Worm (Caenorhabditis elegans) whole organism, L2 larva: ENCODE measurements around the gene C34D4.4.

ENCODE experiments used
- C34F6.9 ChIP-seq: fragments of 150-350 bp; optimal IDR thresholded peaks from 2 replicates; lab custom pipeline; 2014; ENCODE audit warnings: missing biosample characterization, missing genetic modification characterization
- F13H6.1 ChIP-seq: sonication (generic microtip); optimal IDR thresholded peaks from 2 replicates; lab custom pipeline; 2016; ENCODE audit warnings: missing genetic modification characterization, missing compliant biosample characterization
- R02D3.7 ChIP-seq: fragments of 150-350 bp; optimal IDR thresholded peaks from 2 replicates; lab custom pipeline; 2014; ENCODE audit warnings: missing biosample characterization, missing genetic modification characterization
- Y55F3AM.14 ChIP-seq: fragments of 200-800 bp; sonication (Bioruptor generic); optimal IDR thresholded peaks from 2 replicates; lab custom pipeline; 2018; ENCODE audit warnings: mild to moderate bottlenecking, missing genetic modification characterization, missing compliant biosample characterization
- ZK546.5 ChIP-seq: sonication (generic microtip); optimal IDR thresholded peaks from 2 replicates; lab custom pipeline; 2017; ENCODE audit warnings: missing biosample characterization, missing genetic modification characterization
- alr-1 ChIP-seq: fragments of 150-350 bp; optimal IDR thresholded peaks from 2 replicates; lab custom pipeline; 2014; ENCODE audit warnings: missing biosample characterization, missing genetic modification characterization
- aly-2 ChIP-seq: fragments of 150-350 bp; optimal IDR thresholded peaks from 2 replicates; lab custom pipeline; 2014; ENCODE audit warnings: missing biosample characterization, missing genetic modification characterization
- ama-1 ChIP-seq: fragments of 150-350 bp; optimal IDR thresholded peaks from 2 replicates; lab custom pipeline; 2018; ENCODE audit warnings: inconsistent platforms
- blmp-1 ChIP-seq: sonication (generic microtip); optimal IDR thresholded peaks from 2 replicates; lab custom pipeline; 2017; ENCODE audit warnings: missing genetic modification characterization, mild to moderate bottlenecking, missing compliant biosample characterization, antibody characterized with exemption, moderate library complexity; ENCODE audit not compliant: insufficient read depth
- ceh-16 ChIP-seq: fragments of 150-350 bp; optimal IDR thresholded peaks from 2 replicates; lab custom pipeline; 2014; ENCODE audit warnings: missing biosample characterization, missing genetic modification characterization
- ceh-82 ChIP-seq: fragments of 150-350 bp; optimal IDR thresholded peaks from 2 replicates; lab custom pipeline; 2014; ENCODE audit warnings: missing biosample characterization, missing genetic modification characterization
- crh-2 ChIP-seq: sonication (generic microtip); optimal IDR thresholded peaks from 2 replicates; lab custom pipeline; 2017; ENCODE audit warnings: missing biosample characterization, missing genetic modification characterization
- dmd-4 ChIP-seq: sonication (generic microtip); optimal IDR thresholded peaks from 2 replicates; lab custom pipeline; 2017; ENCODE audit warnings: missing biosample characterization, missing genetic modification characterization
- egl-27 ChIP-seq: sonication (generic microtip); optimal IDR thresholded peaks from 3 replicates; lab custom pipeline; 2017; ENCODE audit warnings: missing biosample characterization, missing genetic modification reagents, missing genetic modification characterization
- elt-1 ChIP-seq: fragments of 150-350 bp; optimal IDR thresholded peaks from 2 replicates; lab custom pipeline; 2014; ENCODE audit warnings: missing biosample characterization, missing genetic modification characterization
- elt-3 ChIP-seq: sonication (generic microtip); optimal IDR thresholded peaks from 2 replicates; lab custom pipeline; 2017; ENCODE audit warnings: missing biosample characterization, missing genetic modification characterization
- fos-1 ChIP-seq: fragments of 150-350 bp; optimal IDR thresholded peaks from 2 replicates; lab custom pipeline; 2014; ENCODE audit warnings: missing biosample characterization, missing genetic modification characterization
- gmeb-1 ChIP-seq: fragments of 150-350 bp; optimal IDR thresholded peaks from 2 replicates; lab custom pipeline; 2014; ENCODE audit warnings: missing biosample characterization, missing genetic modification characterization
- lin-11 ChIP-seq: fragments of 150-350 bp; sonication (generic microtip); optimal IDR thresholded peaks from 2 replicates; lab custom pipeline; 2014; ENCODE audit warnings: missing biosample characterization, missing genetic modification characterization, inconsistent platforms, mixed read lengths
- lin-39 ChIP-seq: fragments of 150-350 bp; optimal IDR thresholded peaks from 2 replicates; lab custom pipeline; 2014; ENCODE audit warnings: missing biosample characterization, missing genetic modification reagents, missing genetic modification characterization
- mab-5 ChIP-seq: fragments of 150-350 bp; optimal IDR thresholded peaks from 2 replicates; lab custom pipeline; 2014; ENCODE audit warnings: missing biosample characterization, missing genetic modification characterization
- mbf-1 ChIP-seq: sonication (generic microtip); optimal IDR thresholded peaks from 2 replicates; lab custom pipeline; 2017; ENCODE audit warnings: missing biosample characterization, missing genetic modification characterization
- mdl-1 ChIP-seq, 2 experiments: fragments of 150-350 bp in 1 of 2; sonication (generic microtip) in 1 of 2; optimal IDR thresholded peaks; 2 replicates each; lab custom pipeline; 2017; ENCODE audit warnings: missing biosample characterization in 2 of 2, missing genetic modification characterization in 2 of 2
- nhr-11 ChIP-seq: fragments of 150-350 bp; optimal IDR thresholded peaks from 2 replicates; lab custom pipeline; 2014; ENCODE audit warnings: missing biosample characterization, missing genetic modification characterization
- nhr-12 ChIP-seq: fragments of 150-350 bp; optimal IDR thresholded peaks from 2 replicates; lab custom pipeline; 2014; ENCODE audit warnings: missing biosample characterization, missing genetic modification characterization
- nhr-129 ChIP-seq: fragments of 150-350 bp; optimal IDR thresholded peaks from 2 replicates; lab custom pipeline; 2014; ENCODE audit warnings: missing biosample characterization, missing genetic modification characterization
- nhr-21 ChIP-seq: fragments of 150-350 bp; optimal IDR thresholded peaks from 2 replicates; lab custom pipeline; 2014; ENCODE audit warnings: missing biosample characterization, missing genetic modification characterization
- nhr-237 ChIP-seq: fragments of 150-350 bp; optimal IDR thresholded peaks from 2 replicates; lab custom pipeline; 2014; ENCODE audit warnings: missing biosample characterization, missing genetic modification characterization
- nhr-25 ChIP-seq: fragments of 150-350 bp; sonication (generic microtip); optimal IDR thresholded peaks from 3 replicates; lab custom pipeline; 2014; ENCODE audit warnings: missing biosample characterization, missing genetic modification characterization
- nhr-77 ChIP-seq: fragments of 150-350 bp; optimal IDR thresholded peaks from 2 replicates; lab custom pipeline; 2014; ENCODE audit warnings: missing biosample characterization, missing genetic modification characterization
- peb-1 ChIP-seq: fragments of 150-350 bp; optimal IDR thresholded peaks from 2 replicates; lab custom pipeline; 2014; ENCODE audit warnings: missing biosample characterization, missing genetic modification characterization
- skn-1 ChIP-seq: sonication (generic microtip); optimal IDR thresholded peaks from 2 replicates; lab custom pipeline; 2017; ENCODE audit warnings: missing biosample characterization, missing genetic modification characterization
- sma-3 ChIP-seq: sonication (generic microtip); optimal IDR thresholded peaks from 2 replicates; lab custom pipeline; 2016; ENCODE audit warnings: missing genetic modification reagents, missing genetic modification characterization, missing compliant biosample characterization
- sma-9 ChIP-seq, 2 experiments: fragments of 150-350 bp in 1 of 2; sonication (generic microtip) in 1 of 2; optimal IDR thresholded peaks; 2 replicates each; lab custom pipeline; 2014 to 2016; ENCODE audit warnings: missing genetic modification characterization in 2 of 2, mild to moderate bottlenecking in 1 of 2, missing biosample characterization in 1 of 2, missing compliant biosample characterization in 1 of 2, missing genetic modification reagents in 1 of 2, moderate library complexity in 1 of 2
- snpc-4 ChIP-seq: fragments of 150-350 bp; optimal IDR thresholded peaks from 2 replicates; lab custom pipeline; 2014; ENCODE audit warnings: missing biosample characterization, missing genetic modification characterization
- unc-39 ChIP-seq: fragments of 150-350 bp; optimal IDR thresholded peaks from 2 replicates; lab custom pipeline; 2014; ENCODE audit warnings: missing biosample characterization, missing genetic modification characterization
- unc-55 ChIP-seq: fragments of 150-350 bp; sonication (generic microtip); optimal IDR thresholded peaks from 3 replicates; lab custom pipeline; 2014; ENCODE audit warnings: missing biosample characterization, missing genetic modification reagents, missing genetic modification characterization
- unc-62 ChIP-seq: fragments of 150-350 bp; optimal IDR thresholded peaks from 2 replicates; lab custom pipeline; 2014; ENCODE audit warnings: missing biosample characterization, missing genetic modification reagents, missing genetic modification characterization
- zag-1 ChIP-seq: fragments of 150-350 bp; optimal IDR thresholded peaks from 2 replicates; lab custom pipeline; 2014; ENCODE audit warnings: missing biosample characterization, missing genetic modification characterization
- ztf-11 ChIP-seq: sonication (generic microtip); optimal IDR thresholded peaks from 2 replicates; lab custom pipeline; 2017; ENCODE audit warnings: missing biosample characterization, missing genetic modification characterization
- ztf-4 ChIP-seq: fragments of 150-350 bp; optimal IDR thresholded peaks from 2 replicates; lab custom pipeline; 2014; ENCODE audit warnings: missing biosample characterization, missing genetic modification characterization

C34D4.4 gene

DNA sequence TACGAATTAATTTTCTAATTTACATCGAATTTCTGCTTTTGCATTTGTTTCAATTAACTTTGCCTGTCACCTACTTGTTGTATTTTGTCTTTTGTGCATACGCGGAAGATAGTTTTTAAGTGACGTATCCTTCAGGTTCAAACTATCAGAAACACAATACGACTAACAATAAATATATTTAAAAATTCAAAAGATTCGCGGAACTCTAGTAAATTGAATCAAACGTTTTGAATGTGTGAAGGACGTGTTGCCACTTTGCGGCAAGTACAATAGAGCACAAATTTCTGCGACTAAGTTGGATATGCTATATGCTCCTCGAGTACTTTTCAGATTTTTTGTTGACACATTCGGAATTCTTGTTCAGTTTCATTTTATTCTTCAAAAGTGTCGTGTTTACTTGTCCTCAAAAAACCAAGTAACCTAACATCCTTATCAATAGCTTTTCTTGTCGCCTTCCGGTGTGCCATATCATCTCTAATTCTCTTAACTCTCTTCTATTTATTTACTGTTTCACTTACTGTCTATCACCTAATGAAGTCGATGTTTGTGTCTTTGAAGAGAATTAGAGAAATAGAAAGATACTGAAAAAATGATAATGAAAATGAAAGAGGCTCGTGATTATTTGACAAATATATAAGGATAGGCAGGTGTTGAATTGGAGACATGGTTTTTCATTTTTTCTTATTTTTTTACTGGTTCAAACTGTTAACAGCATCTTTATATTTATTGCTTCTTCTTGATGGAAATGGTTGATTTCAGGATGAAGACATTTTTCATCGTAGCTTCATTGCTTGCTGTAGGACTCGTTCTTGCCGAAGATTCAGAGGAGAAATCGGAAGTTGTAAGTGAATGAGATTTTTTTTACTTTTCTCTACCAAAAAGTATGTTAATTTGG lies 39.6 kb downstream of the C34D4.4 start, which contains the start of gene srlf-7:
Gene srlf-7, plus strand, starts transcription at position 760 of the 895 bp plus-strand sequence.
- peak; percentile 98 for TF ChIP-seq fos-1
- TF ChIP-seq C34F6.9 (tag; lab: Kevin White, UChicago), result peak; percentile 21
- TF ChIP-seq crh-2 (tag; lab: Kevin White, UChicago), result peak; percentile 76
- TF ChIP-seq F13H6.1 (tag; lab: Kevin White, UChicago), result peak; percentile 43
- TF ChIP-seq blmp-1 (tag; lab: Kevin White, UChicago), result peak; percentile 77
- TF ChIP-seq dmd-4, result no peak
- no peak for TF ChIP-seq ceh-82 (tag; lab: Kevin White, UChicago)
- no peak for TF ChIP-seq nhr-12
- no peak for TF ChIP-seq alr-1 (tag; lab: Kevin White, UChicago)
- TF ChIP-seq ZK546.5 (tag; lab: Kevin White, UChicago), result no peak
- peak in 1 of 2 experiments; percentile 11 for TF ChIP-seq mdl-1 (tag; optimal IDR thresholded peaks at IDR 0.05; lab: Kevin White, UChicago)
- TF ChIP-seq snpc-4, result no peak
- peak; percentile 82 for TF ChIP-seq sma-9 (GFP tag; optimal IDR thresholded peaks at IDR 0.05; lab: Kevin White, UChicago)
- no peak for TF ChIP-seq sma-9 (tag; optimal IDR thresholded peaks at IDR 0.05; lab: Kevin White, UChicago)
- no peak for TF ChIP-seq ztf-11 (tag; lab: Kevin White, UChicago)
- peak; percentile 70 for TF ChIP-seq nhr-25 (tag; lab: Kevin White, UChicago)
- TF ChIP-seq nhr-21 (tag; lab: Kevin White, UChicago), result peak; percentile 41
- TF ChIP-seq sma-3 (GFP tag; lab: Kevin White, UChicago), result peak; percentile 78
- no peak for TF ChIP-seq nhr-237 (tag; lab: Kevin White, UChicago)
- TF ChIP-seq peb-1 (tag; lab: Kevin White, UChicago), result no peak
- peak; percentile 75 for TF ChIP-seq gmeb-1 (tag; lab: Kevin White, UChicago)
- TF ChIP-seq nhr-11 (tag; lab: Kevin White, UChicago), result no peak
- TF ChIP-seq egl-27 (tag; lab: Kevin White, UChicago), result peak; percentile 77
- no peak for TF ChIP-seq elt-3
- TF ChIP-seq nhr-129 (tag; lab: Kevin White, UChicago), result peak; percentile 27
- TF ChIP-seq unc-55 (GFP tag; lab: Kevin White, UChicago), result no peak
- TF ChIP-seq nhr-77, result no peak
- no peak for TF ChIP-seq unc-62 (GFP tag; lab: Kevin White, UChicago)

DNA sequence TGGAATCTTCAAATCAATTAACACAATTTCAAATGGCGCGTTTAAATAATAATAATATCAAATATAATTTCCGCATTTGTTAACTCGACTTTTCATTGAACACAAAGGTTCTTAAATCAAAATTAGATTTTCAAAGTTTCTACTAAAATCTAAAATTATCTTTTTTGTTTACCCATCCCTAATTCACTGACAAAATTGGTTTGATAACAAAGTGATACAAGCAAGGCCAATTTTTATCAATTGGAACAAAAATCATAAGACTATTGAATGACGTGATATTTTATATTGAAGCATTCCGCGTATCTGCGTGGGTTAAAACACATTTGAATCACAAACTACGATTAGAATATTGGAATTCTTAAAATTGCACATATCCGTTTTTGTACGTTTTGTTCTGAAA lies 41.2 kb downstream of the C34D4.4 start:
- TF ChIP-seq dmd-4 (no peak), elt-1 (tag; lab: Kevin White, UChicago) (no peak), ztf-4 (tag; lab: Kevin White, UChicago) (no peak), alr-1 (tag; lab: Kevin White, UChicago) (no peak), sma-9 (GFP tag; optimal IDR thresholded peaks at IDR 0.05; lab: Kevin White, UChicago) (peak; percentile 83), sma-9 (tag; optimal IDR thresholded peaks at IDR 0.05; lab: Kevin White, UChicago) (no peak), ceh-82 (tag; lab: Kevin White, UChicago) (no peak), ztf-11 (tag; lab: Kevin White, UChicago) (no peak), mbf-1 (tag; lab: Kevin White, UChicago) (no peak), C34F6.9 (tag; lab: Kevin White, UChicago) (no peak), zag-1 (tag; lab: Kevin White, UChicago) (no peak), lin-11 (no peak), nhr-25 (tag; lab: Kevin White, UChicago) (no peak), egl-27 (tag; lab: Kevin White, UChicago) (no peak), ama-1 (lab: Kevin White, UChicago) (no peak), sma-3 (GFP tag; lab: Kevin White, UChicago) (peak; percentile 38), ceh-16 (tag; lab: Kevin White, UChicago) (no peak), ZK546.5 (tag; lab: Kevin White, UChicago) (no peak), nhr-11 (tag; lab: Kevin White, UChicago) (no peak), R02D3.7 (tag; lab: Kevin White, UChicago) (no peak), mab-5 (tag; lab: Kevin White, UChicago) (no peak), gmeb-1 (tag; lab: Kevin White, UChicago) (peak; percentile 51), nhr-129 (tag; lab: Kevin White, UChicago) (no peak), unc-39 (tag; lab: Kevin White, UChicago) (no peak), unc-55 (GFP tag; lab: Kevin White, UChicago) (no peak), skn-1 (tag; lab: Kevin White, UChicago) (no peak), lin-39 (tag; lab: Kevin White, UChicago) (no peak), peb-1 (tag; lab: Kevin White, UChicago) (no peak), nhr-21 (tag; lab: Kevin White, UChicago) (peak; percentile 0), crh-2 (tag; lab: Kevin White, UChicago) (peak; percentile 47), Y55F3AM.14 (GFP tag; lab: Kevin White, UChicago) (no peak), fos-1 (peak; percentile 78), aly-2 (tag; lab: Kevin White, UChicago) (no peak)
